Fruit fly (Drosophila melanogaster) whole organism: ENCODE measurements around the gene mthl2.

Source experiments
- EcR ChIP-seq, 2 experiments: fragments of >200 bp; optimal IDR thresholded peaks; 2 replicates each; lab custom pipeline; 2017; ENCODE audit warnings: missing biosample characterization in 2 of 2, missing genetic modification characterization in 2 of 2, missing genetic modification reagents in 2 of 2
- pan ChIP-seq: fragments of >200 bp; optimal IDR thresholded peaks from 2 replicates; lab custom pipeline; 2017

DNA sequence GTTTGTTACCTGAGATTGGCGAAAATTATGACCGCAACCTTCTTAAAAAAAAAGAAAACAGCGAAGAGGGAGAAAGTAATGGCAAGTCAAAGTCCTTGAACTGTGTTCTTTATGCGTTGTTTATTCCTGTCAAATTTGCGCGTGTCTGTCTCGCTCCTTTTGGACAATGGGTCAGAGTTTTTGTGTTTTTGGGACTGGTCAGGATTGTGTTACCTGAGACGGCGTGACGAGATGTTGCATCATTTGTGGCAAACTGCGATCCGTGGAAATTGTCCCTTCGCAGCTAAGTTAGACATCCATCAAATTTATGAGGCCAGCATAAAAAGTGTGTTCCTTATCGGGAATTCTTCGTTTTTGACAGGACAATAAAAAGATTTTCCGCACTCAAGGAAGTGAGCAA is 18.7 kb downstream of the mthl2 start:
- TF ChIP-seq pan (lab: Kevin White, UChicago) (no peak), EcR (GFP tag; optimal IDR thresholded peaks at IDR 0.05; lab: Kevin White, UChicago) (no peak)
